Worm (Caenorhabditis elegans) whole organism, L1 larva: ENCODE data around the gene nhr-155.

Experiments used
- F16B12.6 ChIP-seq: fragments of 150-350 bp; optimal IDR thresholded peaks from 2 replicates; lab custom pipeline; 2014; ENCODE audit warnings: missing biosample characterization, missing genetic modification characterization
- aha-1 ChIP-seq: fragments of 150-350 bp; optimal IDR thresholded peaks from 2 replicates; lab custom pipeline; 2014; ENCODE audit warnings: missing biosample characterization, missing genetic modification characterization
- alr-1 ChIP-seq: fragments of 200-800 bp; sonication (Bioruptor generic); optimal IDR thresholded peaks from 2 replicates; lab custom pipeline; 2018; ENCODE audit warnings: borderline replicate concordance, mild to moderate bottlenecking, missing genetic modification characterization, missing compliant biosample characterization
- aly-2 ChIP-seq: fragments of 150-350 bp; optimal IDR thresholded peaks from 2 replicates; lab custom pipeline; 2014; ENCODE audit warnings: missing biosample characterization, missing genetic modification characterization
- ama-1 ChIP-seq: fragments of 150-350 bp; optimal IDR thresholded peaks from 2 replicates; lab custom pipeline; 2014
- blmp-1 ChIP-seq: fragments of 150-350 bp; optimal IDR thresholded peaks from 2 replicates; lab custom pipeline; 2014; ENCODE audit warnings: missing biosample characterization, missing genetic modification characterization
- ceh-8 ChIP-seq: fragments of 200-800 bp; sonication (Bioruptor generic); optimal IDR thresholded peaks from 2 replicates; lab custom pipeline; 2018; ENCODE audit warnings: mild to moderate bottlenecking, missing genetic modification characterization, moderate library complexity, missing compliant biosample characterization
- efl-1 ChIP-seq, 4 experiments: fragments of 150-350 bp; optimal IDR thresholded peaks in 3 of 4; peaks in 1 of 4; 1 replicate in 1 of 4; 2 replicates in 3 of 4; lab custom pipeline; 2014; ENCODE audit warnings: missing biosample characterization in 2 of 4, missing genetic modification characterization in 2 of 4, missing genetic modification reagents in 2 of 4
- ets-5 ChIP-seq: fragments of 200-800 bp; sonication (Bioruptor generic); IDR thresholded peaks from 2 replicates; pipeline ENCODE4 v1.3.6; 2022; ENCODE audit warnings: missing genetic modification characterization, missing compliant biosample characterization
- fos-1 ChIP-seq: fragments of 150-350 bp; optimal IDR thresholded peaks from 2 replicates; lab custom pipeline; 2014; ENCODE audit warnings: missing biosample characterization, missing genetic modification characterization
- hlh-17 ChIP-seq: fragments of 200-800 bp; sonication (Bioruptor generic); optimal IDR thresholded peaks from 2 replicates; lab custom pipeline; 2018; ENCODE audit warnings: missing genetic modification characterization, mild to moderate bottlenecking, missing compliant biosample characterization, moderate library complexity, borderline replicate concordance
- hlh-4 ChIP-seq: sonication (generic microtip); optimal IDR thresholded peaks from 2 replicates; lab custom pipeline; 2016; ENCODE audit warnings: mild to moderate bottlenecking, missing genetic modification characterization, missing compliant biosample characterization
- hpl-2 ChIP-seq: fragments of 150-350 bp; optimal IDR thresholded peaks from 2 replicates; lab custom pipeline; 2014; ENCODE audit warnings: missing biosample characterization, missing genetic modification reagents, missing genetic modification characterization
- jun-1 ChIP-seq: fragments of 150-350 bp; optimal IDR thresholded peaks from 2 replicates; lab custom pipeline; 2014; ENCODE audit warnings: missing biosample characterization, missing genetic modification reagents, missing genetic modification characterization
- lin-13 ChIP-seq: fragments of 150-350 bp; optimal IDR thresholded peaks from 2 replicates; lab custom pipeline; 2014; ENCODE audit warnings: missing biosample characterization, missing genetic modification reagents, missing genetic modification characterization
- lin-14 ChIP-seq: fragments of 200-800 bp; sonication (Bioruptor generic); optimal IDR thresholded peaks from 2 replicates; lab custom pipeline; 2018; ENCODE audit warnings: mild to moderate bottlenecking, missing genetic modification characterization, moderate library complexity, missing compliant biosample characterization
- lin-35 ChIP-seq, 2 experiments: fragments of 150-350 bp; optimal IDR thresholded peaks; 2 replicates each; lab custom pipeline; 2014; ENCODE audit warnings: missing biosample characterization in 2 of 2, missing genetic modification characterization in 2 of 2, missing genetic modification reagents in 2 of 2
- lin-39 ChIP-seq: fragments of 150-350 bp; optimal IDR thresholded peaks from 2 replicates; lab custom pipeline; 2014; ENCODE audit warnings: missing biosample characterization, missing genetic modification reagents, missing genetic modification characterization
- lir-3 ChIP-seq: sonication (generic microtip); optimal IDR thresholded peaks from 2 replicates; lab custom pipeline; 2016; ENCODE audit warnings: mild to moderate bottlenecking, missing genetic modification characterization, moderate library complexity, missing compliant biosample characterization; ENCODE audit not compliant: poor library complexity
- mdl-1 ChIP-seq, 2 experiments: fragments of 150-350 bp; optimal IDR thresholded peaks; 2 replicates each; lab custom pipeline; 2014 to 2017; ENCODE audit warnings: missing biosample characterization in 2 of 2, missing genetic modification characterization in 2 of 2, inconsistent platforms in 1 of 2
- mep-1 ChIP-seq: fragments of 150-350 bp; optimal IDR thresholded peaks from 2 replicates; lab custom pipeline; 2014; ENCODE audit warnings: missing biosample characterization, missing genetic modification characterization
- nhr-11 ChIP-seq: fragments of 150-350 bp; optimal IDR thresholded peaks from 2 replicates; lab custom pipeline; 2014; ENCODE audit warnings: missing biosample characterization, missing genetic modification characterization
- nhr-12 ChIP-seq: sonication (generic microtip); optimal IDR thresholded peaks from 2 replicates; lab custom pipeline; 2017; ENCODE audit warnings: missing biosample characterization, missing genetic modification characterization
- nhr-20 ChIP-seq: sonication (generic microtip); optimal IDR thresholded peaks from 2 replicates; lab custom pipeline; 2016; ENCODE audit warnings: mild to moderate bottlenecking, missing genetic modification characterization, missing compliant biosample characterization
- nhr-28 ChIP-seq: fragments of 150-350 bp; optimal IDR thresholded peaks from 2 replicates; lab custom pipeline; 2014; ENCODE audit warnings: missing biosample characterization, missing genetic modification characterization
- nhr-84 ChIP-seq: sonication (generic microtip); optimal IDR thresholded peaks from 2 replicates; lab custom pipeline; 2017; ENCODE audit warnings: missing biosample characterization, missing genetic modification characterization
- nhr-85 ChIP-seq: sonication (generic microtip); peaks from one replicate; lab custom pipeline; 2016; ENCODE audit warnings: missing genetic modification characterization, inconsistent platforms, missing compliant biosample characterization
- rnt-1 ChIP-seq: sonication (generic microtip); optimal IDR thresholded peaks from 2 replicates; lab custom pipeline; 2016; ENCODE audit warnings: mild to moderate bottlenecking, missing genetic modification characterization, moderate library complexity, missing compliant biosample characterization
- snpc-4 ChIP-seq: fragments of 150-350 bp; optimal IDR thresholded peaks from 2 replicates; lab custom pipeline; 2014; ENCODE audit warnings: missing biosample characterization, missing genetic modification characterization
- sptf-1 ChIP-seq: fragments of 150-350 bp; optimal IDR thresholded peaks from 2 replicates; lab custom pipeline; 2014; ENCODE audit warnings: missing biosample characterization, missing genetic modification characterization
- swsn-7 ChIP-seq: sonication (generic microtip); optimal IDR thresholded peaks from 2 replicates; lab custom pipeline; 2016; ENCODE audit warnings: missing genetic modification characterization, missing compliant biosample characterization
- unc-62 ChIP-seq: fragments of 150-350 bp; optimal IDR thresholded peaks from 2 replicates; lab custom pipeline; 2014; ENCODE audit warnings: missing biosample characterization, missing genetic modification reagents, missing genetic modification characterization
- unc-86 ChIP-seq: sonication (generic microtip); optimal IDR thresholded peaks from 2 replicates; lab custom pipeline; 2016; ENCODE audit warnings: missing genetic modification characterization, missing compliant biosample characterization
- unc-98 ChIP-seq: fragments of 200-800 bp; sonication (Bioruptor generic); IDR thresholded peaks from 2 replicates; pipeline ENCODE4 v1.3.6; 2022; ENCODE audit warnings: missing genetic modification characterization, missing compliant biosample characterization
- zag-1 ChIP-seq: fragments of 150-350 bp; optimal IDR thresholded peaks from 2 replicates; lab custom pipeline; 2014; ENCODE audit warnings: missing biosample characterization, missing genetic modification characterization
- zip-4 ChIP-seq: fragments of 200-800 bp; sonication (Bioruptor generic); optimal IDR thresholded peaks from 2 replicates; lab custom pipeline; 2018; ENCODE audit warnings: mild to moderate bottlenecking, missing genetic modification characterization, moderate library complexity, missing compliant biosample characterization
- ztf-4 ChIP-seq: fragments of 150-350 bp; optimal IDR thresholded peaks from 2 replicates; lab custom pipeline; 2014; ENCODE audit warnings: missing biosample characterization, missing genetic modification characterization

The nhr-155 gene

DNA sequence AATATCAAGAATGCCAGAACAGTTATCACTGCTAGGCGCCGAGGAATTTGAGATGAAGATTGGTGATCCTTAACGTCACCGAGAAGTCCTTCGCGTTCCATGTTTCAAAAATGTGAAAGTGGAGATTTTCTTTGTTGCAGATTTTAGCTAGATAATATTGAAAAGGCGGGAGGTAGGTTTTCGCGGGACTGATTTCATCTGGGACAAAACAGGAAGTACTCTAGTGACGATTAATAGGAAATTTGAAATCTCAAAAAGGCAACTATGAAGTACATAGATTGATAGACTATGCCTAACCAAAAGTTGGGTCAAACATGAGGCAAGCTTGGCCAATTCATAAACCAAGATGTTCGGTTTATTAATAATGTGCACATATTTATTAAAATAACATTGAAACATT is 13.8 kb downstream of the nhr-155 start, which contains the start of gene C14C6.8:
TSS of gene C14C6.8 (minus strand) at position 101 of the 400 bp plus-strand sequence.
- TF ChIP-seq ztf-4 (tag; lab: Kevin White, UChicago): no peak
- TF ChIP-seq ama-1 (lab: Kevin White, UChicago): no peak
- TF ChIP-seq ceh-8 (GFP tag; lab: Kevin White, UChicago): no peak
- TF ChIP-seq efl-1 (optimal IDR thresholded peaks at IDR 0.05; lab: Kevin White, UChicago): no peak
- TF ChIP-seq efl-1 (GFP tag; optimal IDR thresholded peaks at IDR 0.05 in 1 of 2; lab: Kevin White, UChicago): no peak
- TF ChIP-seq sptf-1 (tag; lab: Kevin White, UChicago): no peak
- no peak for TF ChIP-seq nhr-84
- TF ChIP-seq aly-2: no peak
- no peak for TF ChIP-seq nhr-28 (tag; lab: Kevin White, UChicago)

DNA sequence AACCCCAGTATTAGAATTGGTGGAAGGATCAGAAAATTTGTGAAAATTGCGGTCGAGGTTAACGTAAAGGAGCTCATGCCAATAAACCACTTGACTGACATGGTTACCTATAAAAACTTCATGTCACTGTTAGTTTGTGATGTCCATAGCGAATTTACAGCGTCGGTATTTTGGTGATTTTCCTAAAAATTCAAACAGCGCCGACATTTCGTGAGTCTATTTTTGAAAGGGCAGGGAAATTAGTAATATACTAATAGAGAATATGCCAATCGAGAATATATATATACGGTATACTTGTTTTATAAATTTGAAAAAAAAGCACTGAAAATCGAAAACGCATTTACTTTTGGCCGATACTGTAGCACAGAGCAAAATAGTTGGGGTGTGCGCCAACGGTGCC is 16.8 kb downstream of the nhr-155 start, which contains the start of gene srx-8:
TSS of gene srx-8 (minus strand) at position 101 of the 400 bp plus-strand sequence.
- TF ChIP-seq F16B12.6 (no peak), efl-1 (optimal IDR thresholded peaks at IDR 0.05; lab: Kevin White, UChicago) (no peak), efl-1 (GFP tag; optimal IDR thresholded peaks at IDR 0.05 in 1 of 2; lab: Kevin White, UChicago) (peak in 1 of 2 experiments; percentile 56)

DNA sequence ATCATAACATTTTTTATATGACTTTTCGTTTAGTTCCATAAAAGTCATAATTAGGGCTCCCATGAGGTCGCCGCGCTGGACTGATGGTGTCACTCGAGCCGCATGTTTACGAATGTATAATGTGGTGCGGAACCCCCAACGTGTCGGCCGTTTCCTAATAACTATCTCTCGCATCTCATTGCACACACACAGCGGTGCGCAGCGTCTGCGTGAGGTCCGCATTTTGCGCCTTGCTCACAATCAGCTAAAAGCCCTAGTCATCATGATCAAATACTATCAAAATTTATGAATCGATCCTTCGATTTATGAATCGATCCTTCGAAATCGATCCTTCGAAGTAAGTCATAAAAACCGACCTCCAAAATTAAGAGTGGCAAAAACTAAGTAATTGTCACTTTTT is 20.7 kb downstream of the nhr-155 start, which contains the start of gene srx-7:
TSS of gene srx-7 (plus strand) at position 256 of the 400 bp plus-strand sequence.
- TF ChIP-seq lin-39 (tag; lab: Kevin White, UChicago) (no peak), mep-1 (tag; lab: Kevin White, UChicago) (no peak), unc-86 (tag; lab: Kevin White, UChicago) (no peak), rnt-1 (no peak), lin-13 (no peak), alr-1 (tag; lab: Kevin White, UChicago) (no peak), hlh-17 (GFP tag; lab: Kevin White, UChicago) (no peak), lir-3 (tag; lab: Kevin White, UChicago) (no peak), zip-4 (no peak), aha-1 (tag; lab: Kevin White, UChicago) (no peak), aly-2 (no peak), ets-5 (GFP tag; lab: Robert Waterston, UW) (no peak), nhr-11 (tag; lab: Kevin White, UChicago) (no peak), lin-14 (GFP tag; lab: Kevin White, UChicago) (no peak), nhr-12 (no peak), unc-62 (GFP tag; lab: Kevin White, UChicago) (no peak), blmp-1 (no peak)

DNA sequence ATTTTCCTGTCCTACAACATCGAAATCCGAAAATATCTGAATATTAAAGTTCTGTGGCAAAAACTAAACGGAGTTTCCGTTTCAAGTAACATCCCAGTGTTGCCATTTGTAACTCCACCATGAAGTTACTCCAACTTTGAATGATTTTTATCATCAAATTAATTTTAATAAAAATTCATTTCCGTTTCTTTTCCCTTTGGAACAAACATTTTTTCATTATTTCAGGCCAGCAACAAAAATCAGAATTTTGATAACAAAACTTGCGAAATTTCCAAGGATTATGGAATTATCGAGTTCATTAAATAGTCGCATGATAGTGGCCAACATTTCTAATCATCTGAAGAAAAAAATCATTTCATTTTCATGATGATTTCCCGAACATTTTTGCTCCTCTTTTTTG is 23.6 kb downstream of the nhr-155 start, which contains the start of gene C14C6.2:
TSS of gene C14C6.2 (plus strand) at position 301 of the 400 bp plus-strand sequence.
- no peak for TF ChIP-seq ama-1 (lab: Kevin White, UChicago)
- TF ChIP-seq mdl-1 (tag; optimal IDR thresholded peaks at IDR 0.05; lab: Kevin White, UChicago): no peak
- no peak for TF ChIP-seq nhr-20 (tag; lab: Kevin White, UChicago)
- TF ChIP-seq nhr-11 (tag; lab: Kevin White, UChicago): no peak
- TF ChIP-seq snpc-4 (tag; lab: Kevin White, UChicago): no peak
- no peak for TF ChIP-seq jun-1 (tag; lab: Kevin White, UChicago)
- TF ChIP-seq unc-98 (GFP tag; lab: Robert Waterston, UW): no peak
- no peak for TF ChIP-seq zag-1 (tag; lab: Kevin White, UChicago)
- TF ChIP-seq hlh-17 (GFP tag; lab: Kevin White, UChicago): no peak

DNA sequence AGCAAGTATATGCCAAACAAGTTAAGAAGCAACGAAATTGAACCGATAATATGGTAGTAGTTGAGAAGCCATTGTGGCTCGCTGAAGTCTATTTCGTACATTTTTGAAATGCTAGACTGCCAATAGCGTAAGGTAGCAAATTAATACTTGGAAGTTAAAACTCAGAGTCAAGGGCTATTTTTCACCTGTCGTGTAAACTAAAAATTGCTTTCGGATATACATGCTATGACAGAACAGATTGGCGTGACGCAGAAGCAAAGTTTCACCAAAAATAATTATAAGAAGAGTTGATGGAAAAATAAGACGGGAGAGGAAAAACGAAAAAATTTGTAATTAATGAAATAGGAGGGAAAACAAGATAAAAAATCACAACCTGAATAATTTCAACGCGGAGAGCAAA is 26.7 kb downstream of the nhr-155 start, which contains the start of gene sri-73:
TSS of gene sri-73 (minus strand) at position 101 of the 400 bp plus-strand sequence.
- TF ChIP-seq fos-1 (tag; lab: Kevin White, UChicago): no peak
- TF ChIP-seq hpl-2: no peak
- TF ChIP-seq swsn-7 (tag; lab: Kevin White, UChicago): no peak
- TF ChIP-seq hlh-4: no peak
- TF ChIP-seq lin-35 (GFP tag; optimal IDR thresholded peaks at IDR 0.05; lab: Kevin White, UChicago): no peak
- TF ChIP-seq nhr-85 (tag; lab: Kevin White, UChicago): no peak
